Worm (Caenorhabditis elegans): ENCODE measurements around the gene srh-304.
A peak's percentile ranks its signal among the peaks of the same experiment; 100 is the strongest.

Gene srh-304

DNA sequence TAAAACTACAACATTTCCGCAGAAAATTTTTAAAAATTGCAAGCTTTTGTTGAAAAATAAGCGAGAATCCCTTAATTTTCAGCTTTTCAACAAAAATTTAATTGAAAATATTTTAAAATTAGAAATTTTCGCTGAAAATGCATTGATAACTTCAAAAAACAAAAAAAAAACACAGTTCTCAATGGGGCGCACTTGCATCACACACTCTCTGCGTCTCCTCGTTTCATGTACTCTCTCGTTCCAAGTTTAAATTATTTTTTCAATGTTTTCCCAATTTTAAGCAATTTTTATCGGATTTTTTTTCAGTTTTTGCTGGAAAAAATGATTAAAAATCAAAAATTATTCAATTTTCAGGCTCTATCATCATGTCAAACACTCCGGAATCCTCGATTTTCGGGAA lies 42.6 kb downstream of the srh-304 start, which contains the start of gene phf-14 (continued):
- TF ChIP-seq unc-86 (tag; optimal IDR thresholded peaks at IDR 0.05): peak; percentile 44
- no peak; the same call in 1 of the 2 replicates for TF ChIP-seq isw-1 (GFP tag; IDR thresholded peaks at IDR 0.05)
- TF ChIP-seq alr-1 (tag; optimal IDR thresholded peaks at IDR 0.05; ENCODE audit: borderline replicate concordance): no peak
- TF ChIP-seq nhr-28 (tag; optimal IDR thresholded peaks at IDR 0.05): no peak
- no peak for TF ChIP-seq lir-3 (tag; optimal IDR thresholded peaks at IDR 0.05; ENCODE audit: poor library complexity)
- TF ChIP-seq nhr-11 (tag; optimal IDR thresholded peaks at IDR 0.05): no peak
- no peak for TF ChIP-seq unc-30 (tag; optimal IDR thresholded peaks at IDR 0.05)
- no peak for TF ChIP-seq aly-2 (tag; optimal IDR thresholded peaks at IDR 0.05)
- TF ChIP-seq elt-3 (tag; optimal IDR thresholded peaks at IDR 0.05): peak in 2 of 6 experiments; percentile 21 to 41

All from whole organism, L1 larva.